Worm (Caenorhabditis elegans) whole organism, L4 larva: ENCODE data around the gene ppgn-1.

Experiments used
- D1046.2 ChIP-seq: fragments of 200-800 bp; sonication (Bioruptor generic); IDR thresholded peaks from 2 replicates; pipeline ENCODE4 v1.3.6; 2022; ENCODE audit warnings: missing genetic modification characterization, missing compliant biosample characterization
- F10B5.3 ChIP-seq: sonication (generic microtip); optimal IDR thresholded peaks from 2 replicates; lab custom pipeline; 2016; ENCODE audit warnings: mild to moderate bottlenecking, missing genetic modification characterization, missing compliant biosample characterization
- F37D6.2 ChIP-seq: sonication (generic microtip); optimal IDR thresholded peaks from 2 replicates; lab custom pipeline; 2016; ENCODE audit warnings: mild to moderate bottlenecking, missing genetic modification characterization, missing compliant biosample characterization
- F44E2.7 ChIP-seq: fragments of 200-800 bp; sonication (Bioruptor generic); IDR thresholded peaks from 2 replicates; pipeline ENCODE4 v2.1.2; 2022; ENCODE audit warnings: missing genetic modification characterization, missing compliant biosample characterization
- F49E8.2 ChIP-seq: sonication (generic microtip); optimal IDR thresholded peaks from 2 replicates; lab custom pipeline; 2016; ENCODE audit warnings: missing compliant biosample characterization, mild to moderate bottlenecking, missing genetic modification characterization, borderline replicate concordance
- T20F7.1 ChIP-seq: fragments of 200-800 bp; sonication (Bioruptor generic); optimal IDR thresholded peaks from 2 replicates; lab custom pipeline; 2018; ENCODE audit warnings: mild to moderate bottlenecking, missing genetic modification characterization, missing compliant biosample characterization
- Y5F2A.4 ChIP-seq: fragments of 200-800 bp; sonication (Bioruptor generic); optimal IDR thresholded peaks from 2 replicates; lab custom pipeline; 2018; ENCODE audit warnings: mild to moderate bottlenecking, missing genetic modification characterization, missing compliant biosample characterization
- arid-1 ChIP-seq: fragments of 200-800 bp; sonication (Bioruptor generic); conservative IDR thresholded peaks from 2 replicates; pipeline ENCODE4 v1.3.6; 2022; ENCODE audit warnings: missing genetic modification reagents, missing genetic modification characterization, missing compliant biosample characterization
- ceh-28 ChIP-seq: fragments of 150-350 bp; optimal IDR thresholded peaks from 2 replicates; lab custom pipeline; 2014; ENCODE audit warnings: missing biosample characterization, missing genetic modification reagents, missing genetic modification characterization
- ceh-32 ChIP-seq: sonication (generic microtip); optimal IDR thresholded peaks from 2 replicates; lab custom pipeline; 2016; ENCODE audit warnings: mild to moderate bottlenecking, missing genetic modification characterization, missing compliant biosample characterization; ENCODE audit not compliant: poor library complexity
- ceh-82 ChIP-seq: sonication (generic microtip); optimal IDR thresholded peaks from 2 replicates; lab custom pipeline; 2017; ENCODE audit warnings: missing biosample characterization, missing genetic modification characterization
- ces-1 ChIP-seq: fragments of 150-350 bp; sonication (generic microtip); optimal IDR thresholded peaks from 4 replicates; lab custom pipeline; 2014; ENCODE audit warnings: missing biosample characterization, missing genetic modification reagents, missing genetic modification characterization
- ctbp-1 ChIP-seq: fragments of 200-800 bp; sonication (Bioruptor generic); IDR thresholded peaks from 2 replicates; pipeline ENCODE4 v1.3.6; 2022; ENCODE audit warnings: missing genetic modification reagents, missing genetic modification characterization, missing compliant biosample characterization
- dmd-6 ChIP-seq: fragments of 200-800 bp; sonication (Bioruptor generic); IDR thresholded peaks from 2 replicates; pipeline ENCODE4 v1.3.6; 2022; ENCODE audit warnings: missing genetic modification reagents, missing genetic modification characterization, missing compliant biosample characterization
- egl-43 ChIP-seq: fragments of 200-800 bp; sonication (Bioruptor generic); IDR thresholded peaks from 2 replicates; pipeline ENCODE4 v1.3.6; 2022; ENCODE audit warnings: missing genetic modification reagents, missing genetic modification characterization, missing compliant biosample characterization
- fkh-10 ChIP-seq: fragments of 150-350 bp; optimal IDR thresholded peaks from 2 replicates; lab custom pipeline; 2014; ENCODE audit warnings: missing biosample characterization, missing genetic modification reagents, missing genetic modification characterization
- fos-1 ChIP-seq: fragments of 150-350 bp; optimal IDR thresholded peaks from 2 replicates; lab custom pipeline; 2014; ENCODE audit warnings: missing biosample characterization, missing genetic modification characterization
- hif-1 ChIP-seq, 2 experiments: sonication (generic microtip); optimal IDR thresholded peaks; 2 replicates each; lab custom pipeline; 2016 to 2017; ENCODE audit warnings: missing compliant biosample characterization in 2 of 2, missing genetic modification characterization in 2 of 2, missing genetic modification reagents in 2 of 2, missing genotype in 2 of 2, mild to moderate bottlenecking in 1 of 2
- hlh-30 ChIP-seq: sonication (generic microtip); optimal IDR thresholded peaks from 2 replicates; lab custom pipeline; 2017; ENCODE audit warnings: antibody characterized with exemption, mild to moderate bottlenecking, missing genetic modification characterization, missing compliant biosample characterization; ENCODE audit not compliant: insufficient read depth
- jun-1 ChIP-seq: fragments of 150-350 bp; optimal IDR thresholded peaks from 2 replicates; lab custom pipeline; 2014; ENCODE audit warnings: missing biosample characterization, missing genetic modification reagents, missing genetic modification characterization
- lim-7 ChIP-seq: fragments of 200-800 bp; sonication (Bioruptor generic); IDR thresholded peaks from 2 replicates; pipeline ENCODE4 v1.3.6; 2022; ENCODE audit warnings: missing genetic modification characterization, missing compliant biosample characterization
- lin-13 ChIP-seq: fragments of 150-350 bp; optimal IDR thresholded peaks from 2 replicates; lab custom pipeline; 2014; ENCODE audit warnings: missing biosample characterization, missing genetic modification reagents, missing genetic modification characterization
- madf-5 ChIP-seq, 2 experiments: fragments of 200-800 bp; sonication (Bioruptor generic); IDR thresholded peaks; 2 replicates each; pipeline ENCODE4 v1.3.6; 2022; ENCODE audit warnings: missing compliant biosample characterization in 2 of 2, missing genetic modification characterization in 2 of 2
- mdl-1 ChIP-seq, 2 experiments: fragments of 150-350 bp in 1 of 2; sonication (generic microtip) in 1 of 2; optimal IDR thresholded peaks; 2 replicates each; lab custom pipeline; 2014 to 2017; ENCODE audit warnings: missing biosample characterization in 2 of 2, missing genetic modification characterization in 2 of 2
- mdt-29 ChIP-seq: fragments of 200-800 bp; sonication (Bioruptor generic); IDR thresholded peaks from 2 replicates; pipeline ENCODE4 v1.3.6; 2022; ENCODE audit warnings: missing genetic modification reagents, missing genetic modification characterization, missing compliant biosample characterization
- mxl-2 ChIP-seq: fragments of 200-800 bp; sonication (Bioruptor generic); conservative IDR thresholded peaks from 2 replicates; pipeline ENCODE4 v1.3.6; 2022; ENCODE audit warnings: missing genetic modification reagents, missing genetic modification characterization, missing compliant biosample characterization
- mxl-3 ChIP-seq: fragments of 200-800 bp; sonication (Bioruptor generic); optimal IDR thresholded peaks from 2 replicates; lab custom pipeline; 2018; ENCODE audit warnings: mild to moderate bottlenecking, missing genetic modification characterization, missing compliant biosample characterization
- nhr-28 ChIP-seq: fragments of 150-350 bp; optimal IDR thresholded peaks from 2 replicates; lab custom pipeline; 2014; ENCODE audit warnings: missing biosample characterization, missing genetic modification characterization
- nhr-41 ChIP-seq: fragments of 200-800 bp; sonication (Bioruptor generic); IDR thresholded peaks from 2 replicates; pipeline ENCODE4 v1.3.6; 2022; ENCODE audit warnings: missing genetic modification reagents, missing genetic modification characterization, missing compliant biosample characterization
- nhr-42 ChIP-seq: fragments of 200-800 bp; sonication (Bioruptor generic); IDR thresholded peaks from 2 replicates; pipeline ENCODE4 v1.3.6; 2022; ENCODE audit warnings: missing genetic modification characterization, missing compliant biosample characterization
- nhr-6 ChIP-seq: fragments of 150-350 bp; optimal IDR thresholded peaks from 2 replicates; lab custom pipeline; 2014; ENCODE audit warnings: missing biosample characterization, missing genetic modification characterization
- nhr-76 ChIP-seq: fragments of 150-350 bp; optimal IDR thresholded peaks from 2 replicates; lab custom pipeline; 2014; ENCODE audit warnings: missing biosample characterization, missing genetic modification characterization
- nhr-77 ChIP-seq: fragments of 150-350 bp; optimal IDR thresholded peaks from 2 replicates; lab custom pipeline; 2014; ENCODE audit warnings: missing biosample characterization, missing genetic modification characterization
- pha-4 ChIP-seq, 2 experiments: fragments of 150-350 bp in 1 of 2; fragments of 200-800 bp in 1 of 2; sonication (Bioruptor generic) in 1 of 2; IDR thresholded peaks in 1 of 2; optimal IDR thresholded peaks in 1 of 2; 2 replicates each; pipeline versions ENCODE4 v1.3.6 to Lab custom; 2014 to 2022; ENCODE audit warnings: missing genetic modification characterization in 2 of 2, missing genetic modification reagents in 2 of 2, missing biosample characterization in 1 of 2, missing compliant biosample characterization in 1 of 2
- php-3 ChIP-seq: fragments of 200-800 bp; sonication (Bioruptor generic); IDR thresholded peaks from 2 replicates; pipeline ENCODE4 v1.3.6; 2022; ENCODE audit warnings: missing genetic modification reagents, missing genetic modification characterization, missing compliant biosample characterization
- rbr-2 ChIP-seq: sonication (generic microtip); optimal IDR thresholded peaks from 2 replicates; lab custom pipeline; 2016; ENCODE audit warnings: missing genotype, missing genetic modification characterization, missing compliant biosample characterization
- saeg-2 ChIP-seq: fragments of 200-800 bp; sonication (Bioruptor generic); IDR thresholded peaks from 2 replicates; pipeline ENCODE4 v1.3.6; 2022; ENCODE audit warnings: missing genetic modification reagents, missing genetic modification characterization, missing compliant biosample characterization
- sdz-12 ChIP-seq: fragments of 200-800 bp; sonication (Bioruptor generic); optimal IDR thresholded peaks from 2 replicates; lab custom pipeline; 2018; ENCODE audit warnings: mild to moderate bottlenecking, missing genetic modification characterization, missing compliant biosample characterization
- snpc-1.2 ChIP-seq: fragments of 200-800 bp; sonication (Bioruptor generic); IDR thresholded peaks from 2 replicates; pipeline ENCODE4 v1.3.6; 2022; ENCODE audit warnings: missing genetic modification reagents, missing genetic modification characterization, missing compliant biosample characterization
- spr-1 ChIP-seq: sonication (generic microtip); optimal IDR thresholded peaks from 2 replicates; lab custom pipeline; 2016; ENCODE audit warnings: mild to moderate bottlenecking, missing genetic modification characterization, missing compliant biosample characterization
- spr-3 ChIP-seq: fragments of 200-800 bp; sonication (Bioruptor generic); optimal IDR thresholded peaks from 2 replicates; lab custom pipeline; 2018; ENCODE audit warnings: mild to moderate bottlenecking, missing genetic modification characterization, missing compliant biosample characterization
- tag-97 ChIP-seq: fragments of 200-800 bp; sonication (Bioruptor generic); IDR thresholded peaks from 2 replicates; pipeline ENCODE4 v1.3.6; 2022; ENCODE audit warnings: missing genetic modification characterization, missing compliant biosample characterization
- unc-130 ChIP-seq: sonication (generic microtip); optimal IDR thresholded peaks from 2 replicates; lab custom pipeline; 2016; ENCODE audit warnings: missing genetic modification reagents, missing genetic modification characterization, missing compliant biosample characterization
- unc-62 ChIP-seq, 3 experiments: fragments of 150-350 bp in 1 of 3; sonication (generic microtip); optimal IDR thresholded peaks in 2 of 3; peaks in 1 of 3; 1 replicate in 1 of 3; 2 replicates in 2 of 3; lab custom pipeline; 2014 to 2017; ENCODE audit warnings: missing biosample characterization in 3 of 3, missing genetic modification characterization in 3 of 3, missing genetic modification reagents in 3 of 3, missing genotype in 1 of 3
- vab-7 ChIP-seq: fragments of 200-800 bp; sonication (Bioruptor generic); IDR thresholded peaks from 2 replicates; pipeline ENCODE4 v1.3.6; 2022; ENCODE audit warnings: missing genetic modification reagents, missing genetic modification characterization, missing compliant biosample characterization
- zag-1 ChIP-seq: fragments of 150-350 bp; optimal IDR thresholded peaks from 2 replicates; lab custom pipeline; 2014; ENCODE audit warnings: missing biosample characterization, missing genetic modification characterization
- zfp-2 ChIP-seq: sonication (generic microtip); optimal IDR thresholded peaks from 2 replicates; lab custom pipeline; 2016; ENCODE audit warnings: mild to moderate bottlenecking, missing genetic modification characterization, missing compliant biosample characterization
- zfp-3 ChIP-seq: fragments of 200-800 bp; sonication (Bioruptor generic); conservative IDR thresholded peaks from 2 replicates; pipeline ENCODE4 v1.3.6; 2022; ENCODE audit warnings: missing genetic modification reagents, missing genetic modification characterization, missing compliant biosample characterization
- zip-2 ChIP-seq: fragments of 150-350 bp; optimal IDR thresholded peaks from 2 replicates; lab custom pipeline; 2014; ENCODE audit warnings: missing biosample characterization, missing genetic modification characterization
- ztf-11 ChIP-seq: fragments of 150-350 bp; optimal IDR thresholded peaks from 2 replicates; lab custom pipeline; 2014; ENCODE audit warnings: missing biosample characterization, missing genetic modification characterization
- ztf-7 ChIP-seq: fragments of 150-350 bp; optimal IDR thresholded peaks from 2 replicates; lab custom pipeline; 2014; ENCODE audit warnings: missing biosample characterization, missing genetic modification characterization

The ppgn-1 gene

DNA sequence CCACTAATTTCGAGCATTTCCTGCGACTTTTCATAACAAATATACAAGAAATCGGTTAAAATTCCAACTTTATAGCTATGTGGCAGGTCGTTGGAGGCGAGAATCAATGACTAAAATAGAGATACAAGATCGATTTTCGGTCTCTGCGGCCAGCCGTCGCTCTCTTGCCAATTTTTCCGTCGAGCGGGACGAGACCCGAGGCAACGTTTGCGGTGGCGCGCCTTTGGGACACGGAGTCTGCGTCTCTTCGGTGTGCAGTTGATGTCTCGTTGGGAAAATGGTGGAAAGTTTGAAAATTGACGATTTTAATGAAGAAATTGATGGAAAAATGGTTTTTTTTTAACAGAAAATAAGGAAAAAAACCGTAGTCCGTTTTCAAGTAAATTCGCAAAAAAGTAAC lies 31.9 kb downstream of the ppgn-1 start (continued):
- TF ChIP-seq ces-1 (no peak), vab-7 (GFP tag; lab: Robert Waterston, UW) (no peak), spr-3 (no peak), saeg-2 (no peak), F37D6.2 (tag; lab: Kevin White, UChicago) (no peak), hif-1 (tag; optimal IDR thresholded peaks at IDR 0.05; lab: Kevin White, UChicago) (peak in 1 of 2 experiments; percentile 27), lin-13 (GFP tag; lab: Kevin White, UChicago) (peak; percentile 88), ctbp-1 (GFP tag; lab: Robert Waterston, UW) (no peak), ceh-82 (tag; lab: Kevin White, UChicago) (no peak), nhr-76 (tag; lab: Kevin White, UChicago) (no peak), snpc-1.2 (GFP tag; lab: Robert Waterston, UW) (no peak), D1046.2 (GFP tag; lab: Robert Waterston, UW) (no peak), zfp-3 (GFP tag; lab: Robert Waterston, UW) (no peak), unc-62 (GFP tag; optimal IDR thresholded peaks at IDR 0.05 in 1 of 2; lab: Kevin White, UChicago) (no peak), unc-62 (tag; optimal IDR thresholded peaks at IDR 0.05; lab: Kevin White, UChicago) (no peak), nhr-42 (no peak), zfp-2 (tag; lab: Kevin White, UChicago) (no peak), mdl-1 (tag; optimal IDR thresholded peaks at IDR 0.05; lab: Kevin White, UChicago) (peak in 1 of 2 experiments; percentile 31), hlh-30 (tag; lab: Kevin White, UChicago) (peak; percentile 58), T20F7.1 (GFP tag; lab: Kevin White, UChicago) (peak; percentile 43), F10B5.3 (tag; lab: Kevin White, UChicago) (no peak), egl-43 (GFP tag; lab: Robert Waterston, UW) (no peak), nhr-77 (tag; lab: Kevin White, UChicago) (peak; percentile 66), ceh-32 (tag; lab: Kevin White, UChicago) (no peak), fkh-10 (GFP tag; lab: Kevin White, UChicago) (no peak), mxl-3 (GFP tag; lab: Kevin White, UChicago) (peak; percentile 83), jun-1 (tag; lab: Kevin White, UChicago) (no peak), dmd-6 (peak; percentile 69), zag-1 (no peak), F49E8.2 (tag; lab: Kevin White, UChicago) (no peak), unc-130 (no peak), zip-2 (no peak), ztf-11 (tag; lab: Kevin White, UChicago) (no peak), nhr-6 (tag; lab: Kevin White, UChicago) (no peak), fos-1 (tag; lab: Kevin White, UChicago) (no peak), nhr-28 (tag; lab: Kevin White, UChicago) (peak; percentile 88), php-3 (no peak), mxl-2 (no peak), spr-1 (tag; lab: Kevin White, UChicago) (no peak), ztf-7 (tag; lab: Kevin White, UChicago) (no peak), lim-7 (GFP tag; lab: Robert Waterston, UW) (no peak), rbr-2 (tag; lab: Kevin White, UChicago) (peak; percentile 46), madf-5 (GFP tag; IDR thresholded peaks at IDR 0.05; lab: Robert Waterston, UW) (no peak), Y5F2A.4 (GFP tag; lab: Kevin White, UChicago) (no peak), ceh-28 (tag; lab: Kevin White, UChicago) (no peak), mdt-29 (GFP tag; lab: Robert Waterston, UW) (0 out of 2 replicates have a peak, but pooled peaks have one; percentile 38), pha-4 (GFP tag; IDR thresholded peaks at IDR 0.05; lab: Robert Waterston, UW) (no peak), pha-4 (tag; optimal IDR thresholded peaks at IDR 0.05; lab: Kevin White, UChicago) (no peak), nhr-41 (GFP tag; lab: Robert Waterston, UW) (no peak), arid-1 (GFP tag; lab: Robert Waterston, UW) (peak; percentile 70; the same call in 1 of the 2 replicates), F44E2.7 (GFP tag; lab: Robert Waterston, UW) (no peak), sdz-12 (no peak), tag-97 (no peak)
